Worm (Caenorhabditis elegans) whole organism, mixed stage, embryonic: ENCODE measurements around the gene ceh-74.

Experiments
- blmp-1 ChIP-seq: fragments of 150-350 bp; optimal IDR thresholded peaks from 2 replicates; lab custom pipeline; 2014; ENCODE audit warnings: missing biosample characterization, missing genetic modification characterization
- nhr-237 ChIP-seq: fragments of 150-350 bp; optimal IDR thresholded peaks from 2 replicates; lab custom pipeline; 2014; ENCODE audit warnings: missing biosample characterization, missing genetic modification characterization
- nhr-28 ChIP-seq: fragments of 150-350 bp; optimal IDR thresholded peaks from 2 replicates; lab custom pipeline; 2014; ENCODE audit warnings: missing biosample characterization, missing genetic modification characterization
- nhr-76 ChIP-seq: sonication (generic microtip); optimal IDR thresholded peaks from 2 replicates; lab custom pipeline; 2017; ENCODE audit warnings: missing biosample characterization, missing genetic modification characterization
- pha-4 ChIP-seq: fragments of 150-350 bp; optimal IDR thresholded peaks from 2 replicates; lab custom pipeline; 2018; ENCODE audit warnings: missing biosample characterization, missing genetic modification reagents, missing genetic modification characterization
- snpc-4 ChIP-seq: fragments of 150-350 bp; optimal IDR thresholded peaks from 2 replicates; lab custom pipeline; 2014; ENCODE audit warnings: missing biosample characterization, missing genetic modification characterization
- unc-62 ChIP-seq: fragments of 150-350 bp; optimal IDR thresholded peaks from 2 replicates; lab custom pipeline; 2014; ENCODE audit warnings: missing biosample characterization, missing genetic modification reagents, missing genetic modification characterization
- ztf-11 ChIP-seq: fragments of 150-350 bp; optimal IDR thresholded peaks from 2 replicates; lab custom pipeline; 2014; ENCODE audit warnings: missing biosample characterization, missing genetic modification characterization

- TF ChIP-seq blmp-1 (tag; lab: Kevin White, UChicago) (no peak), nhr-28 (tag; lab: Kevin White, UChicago) (no peak), pha-4 (tag; lab: Kevin White, UChicago) (no peak), ztf-11 (tag; lab: Kevin White, UChicago) (no peak), unc-62 (GFP tag; lab: Kevin White, UChicago) (no peak), nhr-237 (tag; lab: Kevin White, UChicago) (no peak), nhr-76 (tag; lab: Kevin White, UChicago) (no peak), snpc-4 (tag; lab: Kevin White, UChicago) (no peak)
These were observed 9.2 kb downstream of the ceh-74 start for ce11 chrV:14187104-14187503.
